Worm (Caenorhabditis elegans): ENCODE measurements around the gene cyp-35C1.

Gene cyp-35C1

ce11 chrV:13890473-13890872 is 7.8 kb downstream of the cyp-35C1 start, which contains the start of gene lbp-8:
lbp-8 (plus strand) TSS chrV:13890773.
- no peak for TF ChIP-seq elt-2 (tag; optimal IDR thresholded peaks at IDR 0.05)
- TF ChIP-seq elt-3 (tag; optimal IDR thresholded peaks at IDR 0.05), result no peak
- no peak for TF ChIP-seq grh-1 (GFP tag; IDR thresholded peaks at IDR 0.05)
- TF ChIP-seq xbp-1 (tag; optimal IDR thresholded peaks at IDR 0.05), result no peak
- TF ChIP-seq nhr-76 (tag; optimal IDR thresholded peaks at IDR 0.05), result no peak
- TF ChIP-seq nhr-77 (tag; optimal IDR thresholded peaks at IDR 0.05), result no peak
- TF ChIP-seq hlh-4 (tag; optimal IDR thresholded peaks at IDR 0.05), result no peak
- no peak for TF ChIP-seq sup-37 (GFP tag; optimal IDR thresholded peaks at IDR 0.05)
- TF ChIP-seq isw-1 (GFP tag; IDR thresholded peaks at IDR 0.05), result no peak
- no peak for TF ChIP-seq F16B12.6 (tag; optimal IDR thresholded peaks at IDR 0.05)
- TF ChIP-seq unc-98 (GFP tag; IDR thresholded peaks at IDR 0.05), result no peak

ce11 chrV:13889516-13889915 is 8.8 kb downstream of the cyp-35C1 start, which contains the start of gene spp-12:
spp-12 (plus strand) TSS chrV:13889816.
- no peak for TF ChIP-seq efl-1 (optimal IDR thresholded peaks at IDR 0.05)
- peak in 1 of 2 experiments; percentile 6 for TF ChIP-seq efl-1 (GFP tag; optimal IDR thresholded peaks at IDR 0.05 in 1 of 2)
- no peak for TF ChIP-seq sup-37 (GFP tag; optimal IDR thresholded peaks at IDR 0.05)
- no peak for TF ChIP-seq ceh-82 (tag; optimal IDR thresholded peaks at IDR 0.05)
- TF ChIP-seq lir-3 (tag; optimal IDR thresholded peaks at IDR 0.05; ENCODE audit: poor library complexity), result no peak

ce11 chrV:13887358-13887757 is 10.9 kb downstream of the cyp-35C1 start, which contains the start of gene srsx-19:
srsx-19 (plus strand) TSS chrV:13887658.
- TF ChIP-seq lin-39 (tag; optimal IDR thresholded peaks at IDR 0.05) (no peak), nhr-84 (tag; optimal IDR thresholded peaks at IDR 0.05) (no peak), tlp-1 (tag; optimal IDR thresholded peaks at IDR 0.05) (no peak), nhr-85 (tag) (no peak), elt-3 (tag; optimal IDR thresholded peaks at IDR 0.05) (no peak), pqm-1 (tag; optimal IDR thresholded peaks at IDR 0.05) (no peak), lin-15B (tag; optimal IDR thresholded peaks at IDR 0.05) (no peak), swsn-7 (tag; optimal IDR thresholded peaks at IDR 0.05) (no peak), ceh-90 (tag; optimal IDR thresholded peaks at IDR 0.05) (no peak), nhr-71 (tag; optimal IDR thresholded peaks at IDR 0.05) (no peak), dpl-1 (GFP tag; optimal IDR thresholded peaks at IDR 0.05) (no peak), nhr-28 (tag; optimal IDR thresholded peaks at IDR 0.05) (no peak), unc-62 (GFP tag; optimal IDR thresholded peaks at IDR 0.05) (no peak), sptf-1 (tag; optimal IDR thresholded peaks at IDR 0.05) (no peak), nhr-76 (tag; optimal IDR thresholded peaks at IDR 0.05) (no peak), nhr-90 (tag; optimal IDR thresholded peaks at IDR 0.05; ENCODE audit: poor library complexity) (no peak), pax-3 (tag; optimal IDR thresholded peaks at IDR 0.05) (no peak), hpl-2 (GFP tag; optimal IDR thresholded peaks at IDR 0.05) (no peak), efl-3 (GFP tag; optimal IDR thresholded peaks at IDR 0.05) (no peak), sup-37 (GFP tag; optimal IDR thresholded peaks at IDR 0.05) (no peak)

ce11 chrV:13882192-13882591 is 16.1 kb downstream of the cyp-35C1 start:
- TF ChIP-seq unc-98 (GFP tag; IDR thresholded peaks at IDR 0.05) (peak; percentile 53; the same call in 1 of the 2 replicates), isw-1 (GFP tag; IDR thresholded peaks at IDR 0.05) (peak; percentile 11; the same call in 1 of the 2 replicates)

ce11 chrV:13880607-13881006 is 17.7 kb downstream of the cyp-35C1 start, which contains the start of gene T22G5.3:
T22G5.3 (plus strand) TSS chrV:13880907.
- TF ChIP-seq zip-4 (GFP tag; optimal IDR thresholded peaks at IDR 0.05) (no peak), egl-13 (tag; optimal IDR thresholded peaks at IDR 0.05) (no peak), hlh-4 (tag; optimal IDR thresholded peaks at IDR 0.05) (no peak), ets-5 (GFP tag; IDR thresholded peaks at IDR 0.05) (no peak), lir-3 (tag; optimal IDR thresholded peaks at IDR 0.05; ENCODE audit: poor library complexity) (no peak), nhr-19 (GFP tag; conservative IDR thresholded peaks at IDR 0.05) (no peak), nhr-71 (tag; optimal IDR thresholded peaks at IDR 0.05) (no peak), ceh-90 (tag; optimal IDR thresholded peaks at IDR 0.05) (no peak), jun-1 (tag; optimal IDR thresholded peaks at IDR 0.05) (no peak), C34B4.2 (tag; optimal IDR thresholded peaks at IDR 0.05) (no peak), isw-1 (GFP tag; IDR thresholded peaks at IDR 0.05) (no peak), mdl-1 (tag; optimal IDR thresholded peaks at IDR 0.05) (no peak), lin-14 (GFP tag; optimal IDR thresholded peaks at IDR 0.05) (no peak), lin-15B (tag; optimal IDR thresholded peaks at IDR 0.05) (no peak), zag-1 (tag; optimal IDR thresholded peaks at IDR 0.05) (no peak), ceh-88 (GFP tag; IDR thresholded peaks at IDR 0.05) (no peak)

Measured in whole organism, L1 larva.